Worm (Caenorhabditis elegans) whole organism, L4 larva: Measurements from ENCODE around the gene ife-5.

Experiments used
- F49E8.2 ChIP-seq: sonication (generic microtip); optimal IDR thresholded peaks from 2 replicates; lab custom pipeline; 2016; ENCODE audit warnings: missing compliant biosample characterization, mild to moderate bottlenecking, missing genetic modification characterization, borderline replicate concordance
- T26A8.4 ChIP-seq: fragments of 200-800 bp; sonication (Bioruptor generic); IDR thresholded peaks from 2 replicates; pipeline ENCODE4 v1.3.6; 2022; ENCODE audit warnings: missing genetic modification characterization, missing compliant biosample characterization
- Y75B8A.6 ChIP-seq: fragments of 200-800 bp; sonication (Bioruptor generic); IDR thresholded peaks from 2 replicates; pipeline ENCODE4 v1.3.6; 2022; ENCODE audit warnings: missing genetic modification reagents, missing genetic modification characterization, missing compliant biosample characterization
- egl-27 ChIP-seq: sonication (generic microtip); optimal IDR thresholded peaks from 3 replicates; lab custom pipeline; 2017; ENCODE audit warnings: missing biosample characterization, missing genetic modification reagents, missing genetic modification characterization
- lsy-2 ChIP-seq, 2 experiments: fragments of 150-350 bp in 1 of 2; sonication (generic microtip) in 1 of 2; optimal IDR thresholded peaks; 2 replicates each; lab custom pipeline; 2014 to 2017; ENCODE audit warnings: missing biosample characterization in 2 of 2, missing genetic modification characterization in 2 of 2
- mdl-1 ChIP-seq, 2 experiments: fragments of 150-350 bp in 1 of 2; sonication (generic microtip) in 1 of 2; optimal IDR thresholded peaks; 2 replicates each; lab custom pipeline; 2014 to 2017; ENCODE audit warnings: missing biosample characterization in 2 of 2, missing genetic modification characterization in 2 of 2
- nhr-102 ChIP-seq: sonication (generic microtip); optimal IDR thresholded peaks from 2 replicates; lab custom pipeline; 2016; ENCODE audit warnings: mild to moderate bottlenecking, missing genetic modification characterization, moderate library complexity, missing compliant biosample characterization
- nhr-48 ChIP-seq: sonication (generic microtip); optimal IDR thresholded peaks from 2 replicates; lab custom pipeline; 2016; ENCODE audit warnings: mild to moderate bottlenecking, missing genetic modification characterization, missing compliant biosample characterization
- nhr-77 ChIP-seq: fragments of 150-350 bp; optimal IDR thresholded peaks from 2 replicates; lab custom pipeline; 2014; ENCODE audit warnings: missing biosample characterization, missing genetic modification characterization
- php-3 ChIP-seq: fragments of 200-800 bp; sonication (Bioruptor generic); IDR thresholded peaks from 2 replicates; pipeline ENCODE4 v1.3.6; 2022; ENCODE audit warnings: missing genetic modification reagents, missing genetic modification characterization, missing compliant biosample characterization
- snpc-4 ChIP-seq: fragments of 150-350 bp; optimal IDR thresholded peaks from 2 replicates; lab custom pipeline; 2014; ENCODE audit warnings: missing biosample characterization, missing genetic modification characterization
- unc-39 ChIP-seq: sonication (generic microtip); optimal IDR thresholded peaks from 2 replicates; lab custom pipeline; 2017; ENCODE audit warnings: missing biosample characterization, missing genetic modification characterization
- zag-1 ChIP-seq: fragments of 150-350 bp; optimal IDR thresholded peaks from 2 replicates; lab custom pipeline; 2014; ENCODE audit warnings: missing biosample characterization, missing genetic modification characterization
- ztf-7 ChIP-seq: fragments of 150-350 bp; optimal IDR thresholded peaks from 2 replicates; lab custom pipeline; 2014; ENCODE audit warnings: missing biosample characterization, missing genetic modification characterization

- TF ChIP-seq Y75B8A.6 (GFP tag; lab: Robert Waterston, UW): no peak
- TF ChIP-seq nhr-77: no peak
- TF ChIP-seq T26A8.4 (GFP tag; lab: Robert Waterston, UW): no peak
- TF ChIP-seq nhr-48 (tag; lab: Kevin White, UChicago): no peak
- no peak for TF ChIP-seq unc-39 (tag; lab: Kevin White, UChicago)
- TF ChIP-seq nhr-102: no peak
- TF ChIP-seq zag-1 (tag; lab: Kevin White, UChicago): no peak
- no peak for TF ChIP-seq egl-27 (tag; lab: Kevin White, UChicago)
- TF ChIP-seq snpc-4: no peak
- no peak for TF ChIP-seq mdl-1 (tag; optimal IDR thresholded peaks at IDR 0.05; lab: Kevin White, UChicago)
- no peak for TF ChIP-seq lsy-2 (tag; optimal IDR thresholded peaks at IDR 0.05; lab: Kevin White, UChicago)
- no peak for TF ChIP-seq php-3 (GFP tag; lab: Robert Waterston, UW)
- no peak for TF ChIP-seq ztf-7 (tag; lab: Kevin White, UChicago)
- no peak for TF ChIP-seq F49E8.2 (tag; lab: Kevin White, UChicago)
These were observed 24.8 kb upstream of the ife-5 start for ce11 chrII:12255545-12256233.
